Fruit fly (Drosophila melanogaster) whole organism, pupa: ENCODE data around the gene Fad2.

Experiments
- CG15710 ChIP-seq: fragments of 200-800 bp; sonication (Bioruptor generic); optimal IDR thresholded peaks from 2 replicates; lab custom pipeline; 2018; ENCODE audit warnings: missing biosample characterization, mild to moderate bottlenecking, missing genetic modification characterization, moderate library complexity
- CG34367 ChIP-seq: fragments of 200-800 bp; sonication (Bioruptor generic); optimal IDR thresholded peaks from 2 replicates; lab custom pipeline; 2018; ENCODE audit warnings: missing biosample characterization, mild to moderate bottlenecking, missing genetic modification characterization
- D1 ChIP-seq: fragments of 200-800 bp; sonication (Bioruptor generic); optimal IDR thresholded peaks from 2 replicates; lab custom pipeline; 2018; ENCODE audit warnings: missing biosample characterization, mild to moderate bottlenecking, missing genetic modification characterization, moderate library complexity
- EcR ChIP-seq: fragments of 200-800 bp; sonication (Bioruptor generic); optimal IDR thresholded peaks from 3 replicates; lab custom pipeline; 2019; ENCODE audit warnings: missing biosample characterization, missing genetic modification characterization, mild to moderate bottlenecking, moderate library complexity, missing genetic modification reagents
- Snoo ChIP-seq: fragments of 200-800 bp; sonication (Bioruptor generic); optimal IDR thresholded peaks from 3 replicates; lab custom pipeline; 2017; ENCODE audit warnings: missing biosample characterization, mild to moderate bottlenecking, missing genetic modification characterization, inconsistent platforms
- fd96Ca ChIP-seq: fragments of 200-800 bp; sonication (Bioruptor generic); IDR thresholded peaks from 3 replicates; pipeline ENCODE4 v1.3.6; 2022; ENCODE audit warnings: missing biosample characterization, missing genetic modification characterization

DNA sequence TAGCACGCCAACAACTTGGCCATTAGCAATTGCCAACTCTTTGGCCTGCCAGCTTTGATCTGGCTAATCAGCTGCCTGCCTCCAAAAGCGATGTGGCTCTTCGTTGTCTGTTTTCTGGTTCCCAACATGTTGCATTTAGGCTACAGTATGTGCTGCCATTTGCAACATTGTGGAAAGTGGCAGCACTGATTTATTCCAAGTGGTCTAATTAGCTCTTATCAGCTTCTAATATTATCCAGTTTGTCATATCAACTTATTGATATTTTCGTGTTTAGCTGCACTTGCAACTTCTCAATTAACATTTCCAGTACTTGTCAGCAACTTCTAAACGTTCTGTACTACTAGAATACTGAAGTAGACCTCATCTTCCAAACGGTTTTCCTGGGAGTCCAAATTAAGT is 3.3 kb upstream of the Fad2 start:
- no peak for TF ChIP-seq Snoo (tag; lab: Kevin White, UChicago)
- TF ChIP-seq EcR (GFP tag; lab: Kevin White, UChicago): no peak
- no peak for TF ChIP-seq D1 (tag; lab: Kevin White, UChicago)
- TF ChIP-seq CG34367 (tag; lab: Kevin White, UChicago): no peak
- TF ChIP-seq fd96Ca: no peak
- TF ChIP-seq CG15710 (tag; lab: Kevin White, UChicago): no peak
